Worm (Caenorhabditis elegans) whole organism, L2 larva: ENCODE measurements around the gene F59A1.15.

Experiments
- Y55F3AM.14 ChIP-seq: fragments of 200-800 bp; sonication (Bioruptor generic); optimal IDR thresholded peaks from 2 replicates; lab custom pipeline; 2018; ENCODE audit warnings: mild to moderate bottlenecking, missing genetic modification characterization, missing compliant biosample characterization
- aly-2 ChIP-seq: fragments of 150-350 bp; optimal IDR thresholded peaks from 2 replicates; lab custom pipeline; 2014; ENCODE audit warnings: missing biosample characterization, missing genetic modification characterization
- ama-1 ChIP-seq: fragments of 150-350 bp; optimal IDR thresholded peaks from 2 replicates; lab custom pipeline; 2018; ENCODE audit warnings: inconsistent platforms
- egl-27 ChIP-seq: sonication (generic microtip); optimal IDR thresholded peaks from 3 replicates; lab custom pipeline; 2017; ENCODE audit warnings: missing biosample characterization, missing genetic modification reagents, missing genetic modification characterization
- fos-1 ChIP-seq: fragments of 150-350 bp; optimal IDR thresholded peaks from 2 replicates; lab custom pipeline; 2014; ENCODE audit warnings: missing biosample characterization, missing genetic modification characterization
- lin-11 ChIP-seq: fragments of 150-350 bp; sonication (generic microtip); optimal IDR thresholded peaks from 2 replicates; lab custom pipeline; 2014; ENCODE audit warnings: missing biosample characterization, missing genetic modification characterization, inconsistent platforms, mixed read lengths
- nhr-11 ChIP-seq: fragments of 150-350 bp; optimal IDR thresholded peaks from 2 replicates; lab custom pipeline; 2014; ENCODE audit warnings: missing biosample characterization, missing genetic modification characterization
- nhr-237 ChIP-seq: fragments of 150-350 bp; optimal IDR thresholded peaks from 2 replicates; lab custom pipeline; 2014; ENCODE audit warnings: missing biosample characterization, missing genetic modification characterization
- snpc-4 ChIP-seq: fragments of 150-350 bp; optimal IDR thresholded peaks from 2 replicates; lab custom pipeline; 2014; ENCODE audit warnings: missing biosample characterization, missing genetic modification characterization
- zag-1 ChIP-seq: fragments of 150-350 bp; optimal IDR thresholded peaks from 2 replicates; lab custom pipeline; 2014; ENCODE audit warnings: missing biosample characterization, missing genetic modification characterization

ce11 chrV:17659228-17659627 lies 24.4 kb downstream of the F59A1.15 start, which contains the start of gene fbxa-108:
- no peak for TF ChIP-seq nhr-237 (tag; lab: Kevin White, UChicago)
- TF ChIP-seq aly-2 = no peak
- no peak for TF ChIP-seq Y55F3AM.14 (GFP tag; lab: Kevin White, UChicago)
- no peak for TF ChIP-seq nhr-11 (tag; lab: Kevin White, UChicago)
- peak; percentile 94 for TF ChIP-seq fos-1 (tag; lab: Kevin White, UChicago)
- TF ChIP-seq egl-27 (tag; lab: Kevin White, UChicago) = no peak
- TF ChIP-seq snpc-4 (tag; lab: Kevin White, UChicago) = no peak
- no peak for TF ChIP-seq zag-1
- no peak for TF ChIP-seq ama-1 (lab: Kevin White, UChicago)
- TF ChIP-seq lin-11 (tag; lab: Kevin White, UChicago) = no peak
